Fruit fly (Drosophila melanogaster): Measurements from ENCODE around the gene spz.
A peak's percentile ranks its signal among the peaks of the same experiment; 100 is the strongest.

The spz gene

DNA sequence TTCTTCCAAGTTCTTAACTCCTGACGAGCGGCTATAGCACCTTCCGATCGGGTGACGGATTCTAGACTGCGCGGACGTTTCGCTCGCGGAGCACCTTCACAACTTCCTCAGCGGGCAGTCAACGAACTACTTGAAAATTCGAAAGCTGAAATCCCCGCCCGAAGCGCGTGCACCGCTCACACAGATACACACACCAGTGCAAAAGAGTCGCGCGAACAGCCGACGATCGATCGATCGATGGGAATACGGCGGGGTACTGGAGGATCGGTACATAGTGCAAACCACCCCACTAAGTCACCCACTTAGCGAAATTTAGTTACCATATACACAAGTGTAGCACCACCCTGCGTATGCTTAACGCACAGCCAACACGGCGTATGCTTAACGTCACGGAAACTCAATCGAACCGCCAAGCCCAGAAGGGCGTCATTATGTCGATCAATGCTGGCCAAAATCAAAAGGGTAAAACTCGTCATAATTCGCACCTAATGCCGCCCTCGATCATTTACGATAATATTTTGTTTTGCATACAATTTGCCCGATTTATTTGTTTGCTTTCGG is 36.3 kb upstream of the spz start, which contains the start of gene CAH9:
Gene CAH9, minus strand, starts transcription at position 51 of the 561 bp plus-strand sequence.
- TF ChIP-seq Med (GFP tag) (no peak), cwo (GFP tag; optimal IDR thresholded peaks at IDR 0.05) (peak; percentile 8), CG7372 (GFP tag; IDR thresholded peaks at IDR 0.05) (peak; percentile 73), NFAT (GFP tag; IDR thresholded peaks at IDR 0.05) (0 out of 2 replicates have a peak, but pooled peaks have one; percentile 3), Ets65A (GFP tag) (peak; percentile 61)

DNA sequence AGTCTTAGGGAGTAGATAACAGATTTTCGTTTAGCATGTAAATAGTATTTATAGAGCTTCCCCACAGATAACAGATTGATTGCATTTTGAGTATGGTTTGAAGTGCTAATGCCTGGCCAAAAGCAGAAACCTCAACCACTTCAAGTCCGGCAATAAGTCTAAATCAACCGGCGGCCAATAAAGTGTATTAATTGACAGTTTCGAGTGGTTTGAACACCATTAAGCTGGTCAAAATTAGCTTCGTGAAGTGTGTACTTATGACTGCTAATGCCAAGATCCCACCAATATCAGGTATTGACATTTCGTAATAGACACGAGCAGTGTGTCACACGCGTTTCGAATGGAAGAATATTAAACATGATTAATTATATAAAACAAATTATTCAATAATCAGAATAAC is 35.6 kb upstream of the spz start:
- TF ChIP-seq maf-S (GFP tag; optimal IDR thresholded peaks at IDR 0.05): no peak
- TF ChIP-seq CG4360 (GFP tag; IDR thresholded peaks at IDR 0.05): no peak
- no peak for TF ChIP-seq CG7786 (GFP tag; optimal IDR thresholded peaks at IDR 0.05)
- no peak for TF ChIP-seq CG5245 (GFP tag; optimal IDR thresholded peaks at IDR 0.05)
- TF ChIP-seq Hey (tag; optimal IDR thresholded peaks at IDR 0.05): peak; percentile 57
- TF ChIP-seq exex (tag; optimal IDR thresholded peaks at IDR 0.05): peak; percentile 66
- no peak for TF ChIP-seq CG7556 (GFP tag; optimal IDR thresholded peaks at IDR 0.05)
- TF ChIP-seq CG17568 (GFP tag; optimal IDR thresholded peaks at IDR 0.05): no peak
- no peak for TF ChIP-seq gcm (GFP tag; optimal IDR thresholded peaks at IDR 0.05)
- no peak for TF ChIP-seq PHDP (tag; optimal IDR thresholded peaks at IDR 0.05)

DNA sequence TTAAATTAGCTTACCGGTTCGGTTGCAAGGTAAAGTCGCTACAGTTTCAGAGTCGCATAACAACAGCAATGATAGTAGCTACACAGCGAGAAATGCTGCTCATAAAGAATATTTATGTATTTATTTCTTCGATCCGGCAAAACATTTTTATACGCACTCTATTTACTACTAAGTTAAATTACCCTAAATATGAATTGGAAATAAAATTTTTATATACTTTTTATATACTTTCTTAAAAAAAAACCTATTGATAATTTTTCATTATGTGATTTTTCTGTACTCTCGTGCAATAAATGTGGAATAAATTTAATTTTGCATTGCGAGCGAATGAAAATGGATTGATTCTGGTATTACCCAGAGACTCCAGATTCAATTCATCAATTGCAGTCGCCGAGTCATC is 31.1 kb upstream of the spz start, which contains the start of gene Jhbp11:
Gene Jhbp11, plus strand, starts transcription at position 301 of the 400 bp plus-strand sequence.
- TF ChIP-seq ssp (GFP tag; IDR thresholded peaks at IDR 0.05): no peak
- no peak for TF ChIP-seq zen2 (GFP tag; IDR thresholded peaks at IDR 0.05; ENCODE audit: partially characterized antibody)
- TF ChIP-seq Xrp1 (GFP tag; IDR thresholded peaks at IDR 0.05): no peak
- TF ChIP-seq run (tag; optimal IDR thresholded peaks at IDR 0.05): no peak
- TF ChIP-seq sens (GFP tag): peak; percentile 7

DNA sequence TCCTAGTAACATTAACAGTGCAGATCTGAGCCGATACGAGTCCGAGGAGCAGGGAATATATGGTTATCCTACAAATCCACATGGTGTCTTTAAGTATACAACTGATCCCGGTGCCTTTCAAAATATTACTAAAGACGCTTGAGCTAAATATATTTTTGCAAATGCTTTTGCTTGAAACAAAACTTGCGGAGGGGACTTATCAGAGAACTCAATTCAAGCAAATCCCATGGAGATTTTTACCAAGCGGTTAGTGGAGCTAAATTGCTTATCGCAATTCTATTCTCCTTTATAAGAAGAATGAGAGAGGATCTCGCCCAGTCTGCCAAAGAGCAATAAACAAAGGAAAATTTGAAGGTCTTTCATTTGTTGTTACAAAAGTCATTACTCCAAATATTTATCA is 29.7 kb upstream of the spz start, which contains the start of gene eater:
Gene eater, minus strand, starts transcription at position 101 of the 400 bp plus-strand sequence.
- TF ChIP-seq tll (GFP tag; optimal IDR thresholded peaks at IDR 0.05) (no peak), CG12391 (tag; optimal IDR thresholded peaks at IDR 0.05) (no peak), Bgb (GFP tag; IDR thresholded peaks at IDR 0.05; ENCODE audit: partially characterized antibody) (no peak), cato (GFP tag; optimal IDR thresholded peaks at IDR 0.05; ENCODE audit: borderline replicate concordance) (no peak), trem (tag; optimal IDR thresholded peaks at IDR 0.05) (no peak), gem (tag; optimal IDR thresholded peaks at IDR 0.05) (no peak)

DNA sequence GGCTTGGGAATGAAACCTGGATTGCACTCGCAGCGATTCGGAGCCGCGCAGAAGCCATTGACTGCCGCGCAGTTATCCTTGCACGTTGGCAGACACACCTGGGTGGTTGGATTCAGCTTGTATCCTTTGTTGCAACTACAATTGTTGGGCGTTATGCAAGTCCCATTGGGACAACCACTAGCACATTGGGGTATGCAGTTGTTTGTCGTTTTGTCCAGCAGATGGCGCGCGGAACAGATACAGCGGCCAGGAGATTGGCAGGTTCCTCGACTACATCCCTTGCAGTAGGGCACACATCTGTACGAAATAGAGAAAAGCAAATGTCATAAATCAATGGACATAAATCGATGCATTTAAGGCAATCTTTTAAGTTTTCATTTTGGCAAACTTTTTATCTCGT is 28.8 kb upstream of the spz start:
- peak; percentile 70 for TF ChIP-seq CTCF (GFP tag; optimal IDR thresholded peaks at IDR 0.05)
- TF ChIP-seq esg (GFP tag; conservative IDR thresholded peaks at IDR 0.05): no peak
- no peak for TF ChIP-seq CG9876 (GFP tag; optimal IDR thresholded peaks at IDR 0.05)

DNA sequence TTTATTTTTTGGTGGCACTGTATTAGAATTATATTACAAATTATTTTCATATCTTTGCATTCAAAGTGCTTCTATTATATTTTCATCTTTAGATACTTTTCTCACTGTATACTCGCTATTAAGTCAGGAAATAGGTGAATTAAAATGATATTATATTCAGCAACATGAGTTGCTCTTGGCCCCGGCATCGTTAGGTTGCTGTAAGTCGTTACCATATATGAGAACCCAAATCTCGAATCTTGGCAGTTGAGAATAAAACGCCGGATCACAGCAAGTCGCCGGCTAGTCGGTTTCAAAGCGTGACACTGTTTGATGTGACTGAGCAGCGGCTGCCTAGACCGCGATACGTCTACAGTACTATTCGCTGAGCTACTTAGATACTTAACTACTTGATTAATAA is 24.4 kb upstream of the spz start, which contains the start of gene CG14259:
Gene CG14259, plus strand, starts transcription at position 301 of the 400 bp plus-strand sequence.
- TF ChIP-seq CG18764 (GFP tag; optimal IDR thresholded peaks at IDR 0.05) (no peak), Ets65A (GFP tag) (peak; percentile 86), scrt (GFP tag; optimal IDR thresholded peaks at IDR 0.05) (no peak), CG4707 (GFP tag; optimal IDR thresholded peaks at IDR 0.05) (no peak)

Data from whole organism, embryonic.